Worm (Caenorhabditis elegans): Measurements from ENCODE around the gene fbxb-11.
"Not testable (repeated sequence)": the region's sequence is repeated elsewhere in the genome, so short reads cannot be mapped to it uniquely, and the experiment has no call there.

The fbxb-11 gene

DNA sequence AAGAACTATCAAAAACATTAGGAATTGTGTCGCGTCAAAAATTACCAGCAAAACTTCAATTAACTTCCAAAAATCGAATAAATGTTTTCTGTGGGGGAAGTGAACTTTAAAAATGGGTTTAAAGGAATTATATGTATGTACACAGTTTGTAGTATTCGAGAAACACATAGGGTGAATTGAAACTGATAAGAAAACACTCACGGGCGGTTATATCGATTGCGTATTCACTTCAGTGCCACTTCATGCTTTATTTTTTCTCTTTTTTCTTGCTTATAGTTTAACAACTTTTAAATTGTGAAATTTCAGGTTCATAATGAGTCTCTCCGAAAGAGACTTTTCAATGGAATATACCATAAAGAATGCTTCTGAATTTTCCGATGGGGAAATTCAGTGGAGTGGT lies 50.8 kb downstream of the fbxb-11 start, which contains the start of gene F36H5.14:
F36H5.14 (plus strand) TSS at position 301 of the 400 bp plus-strand sequence.
- TF ChIP-seq nhr-19 (GFP tag; conservative IDR thresholded peaks at IDR 0.05); lin-35 (GFP tag; optimal IDR thresholded peaks at IDR 0.05); ets-5 (GFP tag; IDR thresholded peaks at IDR 0.05): not testable (repeated sequence)
